Worm (Caenorhabditis elegans): ENCODE results near the gene phf-10.

DNA sequence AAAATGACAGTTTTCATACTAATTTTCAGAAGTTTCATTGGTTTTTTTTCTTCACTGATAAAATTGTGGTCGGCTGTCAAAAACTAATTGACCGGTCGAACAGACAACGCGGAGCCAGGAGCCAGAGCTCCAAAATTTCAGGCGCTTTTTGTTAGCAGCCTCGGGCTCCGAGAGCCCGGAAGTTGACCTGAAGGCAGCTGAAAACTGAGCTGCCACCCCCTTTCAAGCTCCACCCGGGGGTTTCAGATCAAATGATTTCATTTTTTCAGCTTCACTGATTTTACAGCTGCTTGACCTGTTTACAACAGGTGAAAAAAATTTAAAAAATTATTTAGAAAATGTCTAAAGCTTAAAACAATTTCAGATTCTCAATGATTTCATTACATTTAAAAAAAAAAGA, 31.0 kb upstream of the phf-10 start:
- TF ChIP-seq aly-2 (tag; optimal IDR thresholded peaks at IDR 0.05) (no peak), ces-1 (GFP tag; optimal IDR thresholded peaks at IDR 0.05) (no peak)

All from whole organism, L1 larva.